Worm (Caenorhabditis elegans) whole organism, L4 larva: ENCODE measurements around the gene eak-3.

Source experiments
- F10B5.3 ChIP-seq: sonication (generic microtip); optimal IDR thresholded peaks from 2 replicates; lab custom pipeline; 2016; ENCODE audit warnings: mild to moderate bottlenecking, missing genetic modification characterization, missing compliant biosample characterization
- F37D6.2 ChIP-seq: sonication (generic microtip); optimal IDR thresholded peaks from 2 replicates; lab custom pipeline; 2016; ENCODE audit warnings: mild to moderate bottlenecking, missing genetic modification characterization, missing compliant biosample characterization
- R02D3.7 ChIP-seq: fragments of 150-350 bp; sonication (generic microtip); optimal IDR thresholded peaks from 3 replicates; lab custom pipeline; 2014; ENCODE audit warnings: missing biosample characterization, missing genetic modification characterization
- T26A8.4 ChIP-seq: fragments of 200-800 bp; sonication (Bioruptor generic); IDR thresholded peaks from 2 replicates; pipeline ENCODE4 v1.3.6; 2022; ENCODE audit warnings: missing genetic modification characterization, missing compliant biosample characterization
- Y48G9A.11 ChIP-seq: fragments of 200-800 bp; sonication (Bioruptor generic); IDR thresholded peaks from 2 replicates; pipeline ENCODE4 v1.3.6; 2022; ENCODE audit warnings: missing genetic modification reagents, missing genetic modification characterization, missing compliant biosample characterization
- Y5F2A.4 ChIP-seq: fragments of 200-800 bp; sonication (Bioruptor generic); optimal IDR thresholded peaks from 2 replicates; lab custom pipeline; 2018; ENCODE audit warnings: mild to moderate bottlenecking, missing genetic modification characterization, missing compliant biosample characterization
- Y75B8A.6 ChIP-seq: fragments of 200-800 bp; sonication (Bioruptor generic); IDR thresholded peaks from 2 replicates; pipeline ENCODE4 v1.3.6; 2022; ENCODE audit warnings: missing genetic modification reagents, missing genetic modification characterization, missing compliant biosample characterization
- aha-1 ChIP-seq: fragments of 150-350 bp; peaks from one replicate; lab custom pipeline; 2014; ENCODE audit warnings: missing biosample characterization, missing genetic modification characterization
- ceh-20 ChIP-seq: fragments of 200-800 bp; sonication (Bioruptor generic); IDR thresholded peaks from 2 replicates; pipeline ENCODE4 v1.3.6; 2022; ENCODE audit warnings: missing genetic modification reagents, missing genetic modification characterization, missing compliant biosample characterization
- ceh-28 ChIP-seq: fragments of 150-350 bp; optimal IDR thresholded peaks from 2 replicates; lab custom pipeline; 2014; ENCODE audit warnings: missing biosample characterization, missing genetic modification reagents, missing genetic modification characterization
- ceh-82 ChIP-seq: sonication (generic microtip); optimal IDR thresholded peaks from 2 replicates; lab custom pipeline; 2017; ENCODE audit warnings: missing biosample characterization, missing genetic modification characterization
- daf-19 ChIP-seq: fragments of 200-800 bp; sonication (Bioruptor generic); conservative IDR thresholded peaks from 2 replicates; pipeline ENCODE4 v1.3.6; 2022; ENCODE audit warnings: missing genetic modification characterization, missing compliant biosample characterization
- dmd-8 ChIP-seq: fragments of 200-800 bp; sonication (Bioruptor generic); IDR thresholded peaks from 2 replicates; pipeline ENCODE4 v1.3.6; 2022; ENCODE audit warnings: missing genetic modification characterization, missing compliant biosample characterization
- dve-1 ChIP-seq: sonication (generic microtip); optimal IDR thresholded peaks from 2 replicates; lab custom pipeline; 2017; ENCODE audit warnings: antibody characterized with exemption, mild to moderate bottlenecking, missing genetic modification characterization, missing compliant biosample characterization; ENCODE audit not compliant: insufficient read depth
- egl-43 ChIP-seq: fragments of 200-800 bp; sonication (Bioruptor generic); IDR thresholded peaks from 2 replicates; pipeline ENCODE4 v1.3.6; 2022; ENCODE audit warnings: missing genetic modification reagents, missing genetic modification characterization, missing compliant biosample characterization
- gei-8 ChIP-seq: fragments of 200-800 bp; sonication (Bioruptor generic); optimal IDR thresholded peaks from 2 replicates; lab custom pipeline; 2018; ENCODE audit warnings: mild to moderate bottlenecking, missing genetic modification characterization, missing compliant biosample characterization
- hlh-11 ChIP-seq: fragments of 200-800 bp; sonication (Bioruptor generic); optimal IDR thresholded peaks from 2 replicates; lab custom pipeline; 2018; ENCODE audit warnings: mild to moderate bottlenecking, missing genetic modification characterization, missing compliant biosample characterization
- hmg-1.1 ChIP-seq: fragments of 200-800 bp; sonication (Bioruptor generic); IDR thresholded peaks from 2 replicates; pipeline ENCODE4 v1.3.6; 2022; ENCODE audit warnings: missing genetic modification reagents, missing genetic modification characterization, missing compliant biosample characterization
- lin-1 ChIP-seq: fragments of 200-800 bp; sonication (Bioruptor generic); IDR thresholded peaks from 2 replicates; pipeline ENCODE4 v1.3.6; 2022; ENCODE audit warnings: missing genetic modification reagents, missing genetic modification characterization, missing compliant biosample characterization
- lin-13 ChIP-seq: fragments of 150-350 bp; optimal IDR thresholded peaks from 2 replicates; lab custom pipeline; 2014; ENCODE audit warnings: missing biosample characterization, missing genetic modification reagents, missing genetic modification characterization
- lin-39 ChIP-seq: fragments of 150-350 bp; optimal IDR thresholded peaks from 2 replicates; lab custom pipeline; 2014; ENCODE audit warnings: missing biosample characterization, missing genetic modification reagents, missing genetic modification characterization
- lir-3 ChIP-seq: sonication (generic microtip); optimal IDR thresholded peaks from 2 replicates; lab custom pipeline; 2016; ENCODE audit warnings: mild to moderate bottlenecking, missing genetic modification characterization, missing compliant biosample characterization
- mep-1 ChIP-seq: fragments of 150-350 bp; sonication (generic microtip); optimal IDR thresholded peaks from 3 replicates; lab custom pipeline; 2014; ENCODE audit warnings: missing biosample characterization, missing genetic modification characterization
- nhr-10 ChIP-seq: fragments of 150-350 bp; optimal IDR thresholded peaks from 2 replicates; lab custom pipeline; 2014; ENCODE audit warnings: missing biosample characterization, missing genetic modification characterization
- nhr-25 ChIP-seq: sonication (generic microtip); optimal IDR thresholded peaks from 2 replicates; lab custom pipeline; 2017; ENCODE audit warnings: missing genetic modification characterization, mild to moderate bottlenecking, missing compliant biosample characterization, antibody characterized with exemption, moderate library complexity, borderline replicate concordance; ENCODE audit not compliant: insufficient read depth
- nhr-42 ChIP-seq: fragments of 200-800 bp; sonication (Bioruptor generic); IDR thresholded peaks from 2 replicates; pipeline ENCODE4 v1.3.6; 2022; ENCODE audit warnings: missing genetic modification characterization, missing compliant biosample characterization
- nhr-77 ChIP-seq: fragments of 150-350 bp; optimal IDR thresholded peaks from 2 replicates; lab custom pipeline; 2014; ENCODE audit warnings: missing biosample characterization, missing genetic modification characterization
- php-3 ChIP-seq: fragments of 200-800 bp; sonication (Bioruptor generic); IDR thresholded peaks from 2 replicates; pipeline ENCODE4 v1.3.6; 2022; ENCODE audit warnings: missing genetic modification reagents, missing genetic modification characterization, missing compliant biosample characterization
- pqm-1 ChIP-seq: sonication (generic microtip); optimal IDR thresholded peaks from 2 replicates; lab custom pipeline; 2017; ENCODE audit warnings: missing biosample characterization, missing genetic modification characterization
- rbr-2 ChIP-seq: sonication (generic microtip); optimal IDR thresholded peaks from 2 replicates; lab custom pipeline; 2016; ENCODE audit warnings: missing genotype, missing genetic modification characterization, missing compliant biosample characterization
- saeg-2 ChIP-seq: fragments of 200-800 bp; sonication (Bioruptor generic); IDR thresholded peaks from 2 replicates; pipeline ENCODE4 v1.3.6; 2022; ENCODE audit warnings: missing genetic modification reagents, missing genetic modification characterization, missing compliant biosample characterization
- sdz-12 ChIP-seq: fragments of 200-800 bp; sonication (Bioruptor generic); optimal IDR thresholded peaks from 2 replicates; lab custom pipeline; 2018; ENCODE audit warnings: mild to moderate bottlenecking, missing genetic modification characterization, missing compliant biosample characterization
- snpc-1.2 ChIP-seq: fragments of 200-800 bp; sonication (Bioruptor generic); IDR thresholded peaks from 2 replicates; pipeline ENCODE4 v1.3.6; 2022; ENCODE audit warnings: missing genetic modification reagents, missing genetic modification characterization, missing compliant biosample characterization
- snpc-4 ChIP-seq: fragments of 150-350 bp; optimal IDR thresholded peaks from 2 replicates; lab custom pipeline; 2014; ENCODE audit warnings: missing biosample characterization, missing genetic modification characterization
- tra-1 ChIP-seq: fragments of 200-800 bp; sonication (Bioruptor generic); IDR thresholded peaks from 2 replicates; pipeline ENCODE4 v1.3.6; 2022; ENCODE audit warnings: missing genetic modification reagents, missing genetic modification characterization, missing compliant biosample characterization
- unc-130 ChIP-seq: sonication (generic microtip); optimal IDR thresholded peaks from 2 replicates; lab custom pipeline; 2016; ENCODE audit warnings: missing genetic modification reagents, missing genetic modification characterization, missing compliant biosample characterization
- zfp-2 ChIP-seq: sonication (generic microtip); optimal IDR thresholded peaks from 2 replicates; lab custom pipeline; 2016; ENCODE audit warnings: mild to moderate bottlenecking, missing genetic modification characterization, missing compliant biosample characterization
- ztf-7 ChIP-seq: fragments of 150-350 bp; optimal IDR thresholded peaks from 2 replicates; lab custom pipeline; 2014; ENCODE audit warnings: missing biosample characterization, missing genetic modification characterization

Gene eak-3

ce11 chrIII:1181756-1182155 lies 5.4 kb upstream of the eak-3 start, which contains the start of gene nspg-8:
TSS of gene nspg-8 (plus strand) at chrIII:1182056.
- TF ChIP-seq rbr-2 (tag; lab: Kevin White, UChicago) (no peak), lin-1 (GFP tag; lab: Robert Waterston, UW) (no peak), nhr-25 (tag; lab: Kevin White, UChicago) (no peak), unc-130 (GFP tag; lab: Kevin White, UChicago) (no peak), sdz-12 (no peak), Y75B8A.6 (no peak), egl-43 (GFP tag; lab: Robert Waterston, UW) (no peak), hmg-1.1 (GFP tag; lab: Robert Waterston, UW) (no peak), nhr-42 (GFP tag; lab: Robert Waterston, UW) (no peak), lin-13 (GFP tag; lab: Kevin White, UChicago) (no peak), ceh-28 (tag; lab: Kevin White, UChicago) (no peak), daf-19 (GFP tag; lab: Robert Waterston, UW) (no peak), ceh-20 (GFP tag; lab: Robert Waterston, UW) (no peak)

- TF ChIP-seq ceh-82 (tag; lab: Kevin White, UChicago), result no peak
- peak; percentile 91 for TF ChIP-seq aha-1
- TF ChIP-seq, all 104 proteins: peak for 1
Measured at ce11 chrIII:1179006-1179405, 2.6 kb upstream of the eak-3 start.

ce11 chrIII:1173331-1173730 lies 3.0 kb downstream of the eak-3 start:
- TF ChIP-seq ztf-7 (tag; lab: Kevin White, UChicago) (no peak), aha-1 (peak; percentile 75)
- TF ChIP-seq, all 104 proteins: peak for 1

- no peak for TF ChIP-seq sdz-12
- TF ChIP-seq T26A8.4 (GFP tag; lab: Robert Waterston, UW), result no peak
- TF ChIP-seq dmd-8, result no peak
- TF ChIP-seq mep-1, result no peak
- TF ChIP-seq saeg-2 (GFP tag; lab: Robert Waterston, UW), result no peak
- no peak for TF ChIP-seq dve-1 (tag; lab: Kevin White, UChicago)
- no peak for TF ChIP-seq lir-3 (tag; lab: Kevin White, UChicago)
- TF ChIP-seq snpc-4 (tag; lab: Kevin White, UChicago), result no peak
- no peak for TF ChIP-seq Y5F2A.4
- TF ChIP-seq lin-1 (GFP tag; lab: Robert Waterston, UW), result no peak
- no peak for TF ChIP-seq php-3 (GFP tag; lab: Robert Waterston, UW)
- no peak for TF ChIP-seq nhr-10 (tag; lab: Kevin White, UChicago)
- no peak for TF ChIP-seq egl-43 (GFP tag; lab: Robert Waterston, UW)
- no peak for TF ChIP-seq F37D6.2 (tag; lab: Kevin White, UChicago)
- TF ChIP-seq, all 104 proteins: peak for 0
Measured at ce11 chrIII:1169622-1170021, 6.7 kb downstream of the eak-3 start.

- TF ChIP-seq lin-39 (no peak), F10B5.3 (tag; lab: Kevin White, UChicago) (no peak), egl-43 (GFP tag; lab: Robert Waterston, UW) (no peak), php-3 (GFP tag; lab: Robert Waterston, UW) (no peak), pqm-1 (no peak), R02D3.7 (tag; lab: Kevin White, UChicago) (no peak), snpc-4 (tag; lab: Kevin White, UChicago) (no peak), hlh-11 (no peak), T26A8.4 (GFP tag; lab: Robert Waterston, UW) (no peak), nhr-77 (tag; lab: Kevin White, UChicago) (no peak), zfp-2 (tag; lab: Kevin White, UChicago) (no peak), gei-8 (GFP tag; lab: Kevin White, UChicago) (no peak), tra-1 (GFP tag; lab: Robert Waterston, UW) (no peak), Y48G9A.11 (GFP tag; lab: Robert Waterston, UW) (no peak), snpc-1.2 (GFP tag; lab: Robert Waterston, UW) (no peak)
- TF ChIP-seq, all 104 proteins: peak for 0
Measured at ce11 chrIII:1166388-1166787, 10.0 kb downstream of the eak-3 start.
